Worm (Caenorhabditis elegans) whole organism, L1 larva: ENCODE data around the gene C45G9.4.

Experiments
- nhr-237 ChIP-seq: fragments of 150-350 bp; optimal IDR thresholded peaks from 2 replicates; lab custom pipeline; 2014; ENCODE audit warnings: missing biosample characterization, missing genetic modification characterization
- pax-3 ChIP-seq: fragments of 200-800 bp; sonication (Bioruptor generic); optimal IDR thresholded peaks from 2 replicates; lab custom pipeline; 2018; ENCODE audit warnings: mild to moderate bottlenecking, missing genetic modification characterization, moderate library complexity, missing compliant biosample characterization

DNA sequence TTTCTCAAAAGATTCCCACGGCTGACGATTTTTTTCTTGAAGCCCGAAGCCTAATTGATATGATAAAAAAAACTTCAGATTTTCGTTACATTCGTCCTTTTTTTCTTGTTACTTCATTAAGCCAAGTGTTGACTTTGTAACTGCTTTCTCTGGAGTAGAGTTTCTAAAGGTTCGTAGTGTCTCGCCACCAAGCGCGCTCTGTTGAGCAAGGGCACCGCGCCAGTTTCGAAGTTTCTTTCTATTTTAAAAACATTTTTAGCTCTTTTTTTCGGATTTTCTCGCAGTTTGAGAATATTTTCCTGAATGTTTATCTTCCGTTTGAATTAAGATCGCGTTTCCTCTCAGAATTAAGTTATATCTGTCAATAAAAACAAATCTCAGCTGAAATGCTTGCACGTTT is 14.1 kb downstream of the C45G9.4 start:
- TF ChIP-seq pax-3 (no peak), nhr-237 (no peak)
